Fruit fly (Drosophila melanogaster): ENCODE results near the gene CG5194.
A peak's percentile ranks its signal among the peaks of the same experiment; 100 is the strongest.

Gene CG5194

dm6 chr3L:8985848-8986320 is 23.8 kb downstream of the CG5194 start, which contains the start of gene Galk (continued):
- TF ChIP-seq nerfin-1 (tag; optimal IDR thresholded peaks at IDR 0.05) (peak; percentile 63), Chrac-16 (GFP tag; optimal IDR thresholded peaks at IDR 0.05) (peak; percentile 53), Bdp1 (GFP tag; optimal IDR thresholded peaks at IDR 0.05) (no peak), ato (GFP tag; IDR thresholded peaks at IDR 0.05; ENCODE audit: partially characterized antibody) (no peak), mam (GFP tag; optimal IDR thresholded peaks at IDR 0.05) (peak; percentile 82), Nf-YC (tag; optimal IDR thresholded peaks at IDR 0.05) (peak; percentile 5), Deaf1 (tag; optimal IDR thresholded peaks at IDR 0.05) (no peak), emc (GFP tag; optimal IDR thresholded peaks at IDR 0.05) (peak; percentile 1), wdn (GFP tag; IDR thresholded peaks at IDR 0.05) (peak; percentile 68), Ptx1 (GFP tag; IDR thresholded peaks at IDR 0.05) (peak; percentile 65), sob (GFP tag; IDR thresholded peaks at IDR 0.05) (peak; percentile 78), Pdp1 (GFP tag; optimal IDR thresholded peaks at IDR 0.05) (peak; percentile 42), her (GFP tag; optimal IDR thresholded peaks at IDR 0.05) (peak; percentile 65), CG34224 (GFP tag; IDR thresholded peaks at IDR 0.05; ENCODE audit: partially characterized antibody) (no peak), CG17612 (GFP tag; IDR thresholded peaks at IDR 0.05) (peak; percentile 33), so (GFP tag; IDR thresholded peaks at IDR 0.05) (no peak), fd102C (GFP tag; optimal IDR thresholded peaks at IDR 0.05) (no peak), MBD-R2 (GFP tag; IDR thresholded peaks at IDR 0.05) (no peak; the same call in 1 of the 2 replicates), CG10654 (GFP tag; optimal IDR thresholded peaks at IDR 0.05) (peak; percentile 22), CG7786 (GFP tag; optimal IDR thresholded peaks at IDR 0.05) (peak; percentile 24), abd-A (tag; optimal IDR thresholded peaks at IDR 0.05) (no peak), Hey (tag; optimal IDR thresholded peaks at IDR 0.05) (peak; percentile 11), mld (GFP tag; IDR thresholded peaks at IDR 0.05; ENCODE audit: partially characterized antibody) (no peak), zfh1 (GFP tag; IDR thresholded peaks at IDR 0.05) (peak; percentile 53; the same call in 2 of the 3 replicates), inv (GFP tag; IDR thresholded peaks at IDR 0.05; ENCODE audit: partially characterized antibody) (no peak), phol (tag; optimal IDR thresholded peaks at IDR 0.05) (no peak), chif (GFP tag; optimal IDR thresholded peaks at IDR 0.05) (peak in 1 of 2 experiments; percentile 4), CG3995 (GFP tag; optimal IDR thresholded peaks at IDR 0.05) (no peak), CG33557 (GFP tag; optimal IDR thresholded peaks at IDR 0.05) (peak; percentile 56), CG12391 (tag; optimal IDR thresholded peaks at IDR 0.05) (peak; percentile 42), CG15269 (tag; optimal IDR thresholded peaks at IDR 0.05) (peak; percentile 69), CG1603 (tag; optimal IDR thresholded peaks at IDR 0.05) (no peak), br (optimal IDR thresholded peaks at IDR 0.05) (no peak), CG4820 (GFP tag; optimal IDR thresholded peaks at IDR 0.05) (peak; percentile 39), knrl (GFP tag; IDR thresholded peaks at IDR 0.05; ENCODE audit: partially characterized antibody) (no peak), ttk (GFP tag; IDR thresholded peaks at IDR 0.05) (peak; percentile 36; the same call in 1 of the 2 replicates), CG6689 (GFP tag; IDR thresholded peaks at IDR 0.05) (peak; percentile 39; the same call in 1 of the 2 replicates), CG11398 (GFP tag; optimal IDR thresholded peaks at IDR 0.05) (peak; percentile 60), Rx (GFP tag; IDR thresholded peaks at IDR 0.05) (peak; percentile 14; the same call in 1 of the 2 replicates), gt (GFP tag; IDR thresholded peaks at IDR 0.05) (no peak), rib (GFP tag; IDR thresholded peaks at IDR 0.05) (peak; percentile 40; the same call in 1 of the 2 replicates), dimm (GFP tag; IDR thresholded peaks at IDR 0.05) (0 out of 2 replicates have a peak, but pooled peaks have one; percentile 8), CG2202 (tag; optimal IDR thresholded peaks at IDR 0.05) (no peak), CG2199 (GFP tag; IDR thresholded peaks at IDR 0.05) (peak; percentile 34; the same call in 1 of the 3 replicates), CG32532 (GFP tag; IDR thresholded peaks at IDR 0.05) (peak; percentile 92), Dbx (GFP tag; IDR thresholded peaks at IDR 0.05) (peak; percentile 75; the same call in 2 of the 3 replicates), CG4328 (GFP tag; optimal IDR thresholded peaks at IDR 0.05) (peak; percentile 58), Trl (optimal IDR thresholded peaks at IDR 0.05) (no peak), Trl (GFP tag; optimal IDR thresholded peaks at IDR 0.05) (peak; percentile 43), Stat92E (GFP tag; optimal IDR thresholded peaks at IDR 0.05) (no peak), CG10431 (GFP tag; optimal IDR thresholded peaks at IDR 0.05) (peak; percentile 66)

Measured in whole organism, embryonic.